Worm (Caenorhabditis elegans) whole organism, midembryonic: ENCODE measurements around the gene C14C11.7.

Experiments
- T22C8.4 ChIP-seq: fragments of 200-800 bp; sonication (Bioruptor generic); IDR thresholded peaks from 2 replicates; pipeline ENCODE4 v1.3.6; 2022; ENCODE audit warnings: missing genetic modification characterization, missing compliant biosample characterization
- cog-1 ChIP-seq: sonication (generic microtip); optimal IDR thresholded peaks from 2 replicates; lab custom pipeline; 2016; ENCODE audit warnings: missing genetic modification characterization, missing compliant biosample characterization
- flt-1 ChIP-seq: fragments of 200-800 bp; sonication (Bioruptor generic); IDR thresholded peaks from 2 replicates; pipeline ENCODE4 v1.3.6; 2022; ENCODE audit warnings: missing genetic modification characterization, missing compliant biosample characterization
- klf-2 ChIP-seq: fragments of 200-800 bp; sonication (Bioruptor generic); conservative IDR thresholded peaks from 2 replicates; pipeline ENCODE4 v1.3.6; 2022; ENCODE audit warnings: missing genetic modification reagents, missing genetic modification characterization, missing compliant biosample characterization
- med-1 ChIP-seq: sonication (generic microtip); optimal IDR thresholded peaks from 2 replicates; lab custom pipeline; 2017; ENCODE audit warnings: missing genetic modification characterization, mild to moderate bottlenecking, missing compliant biosample characterization, antibody characterized with exemption, missing genetic modification reagents; ENCODE audit not compliant: insufficient read depth
- ref-1 ChIP-seq: fragments of 200-800 bp; sonication (Bioruptor generic); conservative IDR thresholded peaks from 2 replicates; pipeline ENCODE4 v1.3.6; 2022; ENCODE audit warnings: missing genetic modification reagents, missing genetic modification characterization, missing compliant biosample characterization
- tab-1 ChIP-seq: fragments of 200-800 bp; sonication (Bioruptor generic); IDR thresholded peaks from 2 replicates; pipeline ENCODE4 v1.3.6; 2022; ENCODE audit warnings: missing genetic modification characterization, missing compliant biosample characterization
- ztf-23 ChIP-seq: fragments of 200-800 bp; sonication (Bioruptor generic); IDR thresholded peaks from 2 replicates; pipeline ENCODE4 v1.3.6; 2022; ENCODE audit warnings: missing genetic modification reagents, missing genetic modification characterization, missing compliant biosample characterization
- ztf-29 ChIP-seq: fragments of 200-800 bp; sonication (Bioruptor generic); IDR thresholded peaks from 2 replicates; pipeline ENCODE4 v1.3.6; 2022; ENCODE audit warnings: missing genetic modification reagents, missing genetic modification characterization, missing compliant biosample characterization

The C14C11.7 gene

DNA sequence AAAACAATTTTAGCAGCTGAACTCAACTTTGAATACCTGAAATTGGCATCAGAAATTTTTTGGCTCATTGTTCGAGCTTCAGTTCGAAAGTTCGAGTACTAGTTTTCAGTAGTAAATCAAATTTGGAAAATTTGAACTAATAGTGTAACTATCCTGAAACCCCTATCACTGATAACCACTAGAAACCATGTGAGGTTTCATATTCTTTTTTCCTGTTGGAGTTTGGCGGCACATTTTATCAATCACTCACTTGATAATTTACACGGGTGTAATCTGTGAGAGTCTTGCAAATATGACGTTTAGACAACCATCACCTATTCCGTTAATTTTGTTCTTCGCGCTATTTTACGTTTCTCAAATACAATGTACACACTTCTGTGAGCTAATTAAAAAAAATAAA lies 18.5 kb downstream of the C14C11.7 start, which contains the start of gene C14C11.4:
Gene C14C11.4, plus strand, starts transcription at position 252 of the 400 bp plus-strand sequence.
- TF ChIP-seq klf-2 (no peak), tab-1 (GFP tag; lab: Robert Waterston, UW) (no peak), T22C8.4 (GFP tag; lab: Robert Waterston, UW) (no peak), ztf-23 (no peak), cog-1 (no peak), ztf-29 (no peak), flt-1 (GFP tag; lab: Robert Waterston, UW) (no peak), ref-1 (no peak), med-1 (GFP tag; lab: Kevin White, UChicago) (no peak)

DNA sequence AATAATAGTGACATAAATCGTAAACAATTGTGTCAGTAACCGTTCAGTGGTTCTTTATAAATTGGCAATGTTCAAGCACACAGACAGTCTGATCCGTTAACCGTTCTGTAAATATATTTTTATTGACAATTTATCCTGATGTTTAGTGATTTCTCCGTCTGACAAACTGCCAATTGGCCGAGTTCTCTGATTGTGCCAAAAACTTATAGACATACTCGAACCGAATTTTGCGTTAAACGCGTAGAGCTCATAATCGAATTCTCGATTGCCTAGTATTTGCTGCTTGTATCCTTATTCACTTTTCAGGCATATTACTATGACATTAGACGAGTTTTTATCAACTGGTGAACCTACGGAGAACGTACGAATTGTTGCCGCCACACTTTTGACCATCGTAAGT lies 21.7 kb downstream of the C14C11.7 start, which contains the start of gene srx-117:
Gene srx-117, plus strand, starts transcription at position 301 of the 400 bp plus-strand sequence.
- TF ChIP-seq T22C8.4 (GFP tag; lab: Robert Waterston, UW) = no peak
- no peak for TF ChIP-seq ztf-23
- no peak for TF ChIP-seq ztf-29
- no peak for TF ChIP-seq flt-1 (GFP tag; lab: Robert Waterston, UW)

DNA sequence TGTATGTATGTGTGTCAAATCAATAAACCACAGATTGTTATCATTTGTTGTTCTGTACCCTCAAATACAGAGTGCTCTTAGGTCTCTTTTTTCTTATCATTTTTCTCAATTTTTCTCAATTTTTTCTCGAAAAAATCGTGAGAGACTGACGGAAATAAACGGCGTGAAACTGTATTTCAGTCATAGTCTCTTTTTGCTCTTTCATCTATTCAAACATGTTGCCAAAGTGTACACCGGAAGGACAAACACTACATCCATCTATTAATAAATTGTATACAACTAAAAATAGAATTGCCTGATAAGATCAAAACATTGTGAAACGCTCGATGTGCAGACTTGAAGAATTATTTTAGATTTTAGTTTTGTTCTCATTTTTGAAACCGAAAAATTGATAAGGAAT lies 31.4 kb downstream of the C14C11.7 start:
- TF ChIP-seq T22C8.4 (GFP tag; lab: Robert Waterston, UW) = no peak
- no peak for TF ChIP-seq ref-1
- TF ChIP-seq tab-1 (GFP tag; lab: Robert Waterston, UW) = no peak
- TF ChIP-seq flt-1 (GFP tag; lab: Robert Waterston, UW) = no peak
- no peak for TF ChIP-seq klf-2
- no peak for TF ChIP-seq ztf-23
- TF ChIP-seq med-1 (GFP tag; lab: Kevin White, UChicago) = no peak
- no peak for TF ChIP-seq cog-1
- TF ChIP-seq ztf-29 = no peak

DNA sequence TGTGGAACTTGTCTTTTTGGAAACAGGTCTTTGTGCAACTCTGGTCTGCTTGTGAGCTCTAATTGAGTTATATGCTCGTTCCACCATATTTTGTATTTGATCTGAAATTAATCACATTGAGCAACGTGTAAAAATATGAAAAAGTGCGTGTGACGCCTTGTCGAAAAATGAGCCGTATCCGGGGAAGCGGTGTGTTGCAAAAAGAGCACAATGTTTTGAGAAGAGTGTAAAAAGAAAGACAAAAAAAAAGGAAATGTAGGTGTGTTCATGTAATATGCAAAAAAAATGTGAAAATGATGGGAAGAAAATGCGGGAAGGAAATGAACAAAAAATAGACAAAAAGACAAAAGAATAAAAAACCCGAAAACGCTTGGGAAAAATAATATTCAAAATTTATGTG lies 35.1 kb downstream of the C14C11.7 start, which contains the start of gene acy-4:
Gene acy-4, minus strand, starts transcription at position 101 of the 400 bp plus-strand sequence.
- TF ChIP-seq cog-1 (no peak), ref-1 (no peak), T22C8.4 (GFP tag; lab: Robert Waterston, UW) (no peak), ztf-29 (no peak), ztf-23 (no peak)

DNA sequence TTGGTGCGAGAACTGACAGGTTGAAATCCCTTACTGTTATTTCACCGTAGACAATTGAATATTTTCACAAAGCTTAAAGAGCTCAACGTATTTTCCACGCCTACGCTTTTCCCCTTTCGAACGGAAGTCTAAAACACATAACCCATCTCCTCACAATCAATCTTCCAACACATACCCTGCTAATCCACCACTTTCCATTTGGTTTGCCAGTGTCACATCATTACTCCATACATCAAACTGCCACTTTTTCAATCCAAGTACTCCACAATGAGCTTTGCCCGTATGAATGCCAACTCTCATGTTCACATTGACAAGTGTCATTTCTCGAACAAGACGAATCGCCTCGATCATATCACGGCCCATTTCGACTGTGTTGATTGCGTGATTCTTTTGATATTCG lies 37.9 kb downstream of the C14C11.7 start:
- no peak for TF ChIP-seq ztf-29
- no peak for TF ChIP-seq ref-1
- no peak for TF ChIP-seq tab-1 (GFP tag; lab: Robert Waterston, UW)
- no peak for TF ChIP-seq T22C8.4 (GFP tag; lab: Robert Waterston, UW)
- TF ChIP-seq klf-2 = no peak
- TF ChIP-seq ztf-23 = no peak
- TF ChIP-seq med-1 (GFP tag; lab: Kevin White, UChicago) = no peak
- no peak for TF ChIP-seq cog-1
- no peak for TF ChIP-seq flt-1 (GFP tag; lab: Robert Waterston, UW)

DNA sequence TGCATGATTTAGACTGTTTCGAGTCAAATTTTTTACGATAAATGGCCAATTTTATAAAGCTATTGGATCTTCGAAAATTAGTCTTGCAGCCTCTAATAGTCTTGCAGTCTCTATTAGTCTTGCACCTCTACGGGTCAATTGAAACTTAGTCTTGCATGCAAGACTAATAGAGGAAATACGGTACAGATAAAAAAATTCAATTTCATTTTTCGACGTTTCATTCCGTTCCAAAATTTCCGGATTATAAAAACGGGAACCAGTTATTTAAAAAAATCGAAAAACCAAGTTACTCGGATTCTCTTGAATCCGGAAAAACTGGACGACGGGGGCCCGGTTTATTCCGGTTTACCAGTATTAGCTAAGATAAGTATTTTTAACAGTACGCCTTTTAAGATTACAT lies 44.5 kb downstream of the C14C11.7 start, which contains the start of gene M03E7.1:
Gene M03E7.1, plus strand, starts transcription at position 301 of the 400 bp plus-strand sequence.
- no peak for TF ChIP-seq ref-1
- no peak for TF ChIP-seq klf-2
- TF ChIP-seq ztf-29 = no peak
- TF ChIP-seq med-1 (GFP tag; lab: Kevin White, UChicago) = no peak
- TF ChIP-seq cog-1 = no peak
- TF ChIP-seq tab-1 (GFP tag; lab: Robert Waterston, UW) = no peak
- no peak for TF ChIP-seq T22C8.4 (GFP tag; lab: Robert Waterston, UW)
- TF ChIP-seq flt-1 (GFP tag; lab: Robert Waterston, UW) = no peak
- no peak for TF ChIP-seq ztf-23

DNA sequence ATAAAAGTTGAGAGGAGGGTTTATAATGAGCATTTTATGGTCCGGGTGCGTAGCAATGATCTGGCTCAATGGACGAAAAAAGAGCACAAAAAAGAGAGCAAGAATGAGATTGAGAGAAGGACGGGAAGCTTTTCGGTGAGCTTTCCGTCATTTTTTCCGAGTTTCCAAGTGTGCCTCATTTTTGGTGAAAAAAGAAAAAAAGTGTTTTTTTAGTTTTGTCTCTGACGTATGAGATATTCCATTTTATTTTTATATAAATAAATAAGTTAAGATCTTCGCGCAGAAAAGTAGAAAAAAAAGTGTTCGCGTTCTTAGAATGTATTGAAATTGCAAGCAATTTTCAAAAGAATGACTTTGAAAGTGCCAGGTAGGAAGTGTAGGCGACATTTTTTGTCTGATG lies 45.8 kb downstream of the C14C11.7 start, which contains the start of gene memb-2:
Gene memb-2, minus strand, starts transcription at position 101 of the 400 bp plus-strand sequence.
- TF ChIP-seq cog-1 (no peak), med-1 (GFP tag; lab: Kevin White, UChicago) (no peak), T22C8.4 (GFP tag; lab: Robert Waterston, UW) (no peak), tab-1 (GFP tag; lab: Robert Waterston, UW) (no peak), ztf-23 (no peak), klf-2 (no peak), ref-1 (no peak), flt-1 (GFP tag; lab: Robert Waterston, UW) (no peak), ztf-29 (no peak)

DNA sequence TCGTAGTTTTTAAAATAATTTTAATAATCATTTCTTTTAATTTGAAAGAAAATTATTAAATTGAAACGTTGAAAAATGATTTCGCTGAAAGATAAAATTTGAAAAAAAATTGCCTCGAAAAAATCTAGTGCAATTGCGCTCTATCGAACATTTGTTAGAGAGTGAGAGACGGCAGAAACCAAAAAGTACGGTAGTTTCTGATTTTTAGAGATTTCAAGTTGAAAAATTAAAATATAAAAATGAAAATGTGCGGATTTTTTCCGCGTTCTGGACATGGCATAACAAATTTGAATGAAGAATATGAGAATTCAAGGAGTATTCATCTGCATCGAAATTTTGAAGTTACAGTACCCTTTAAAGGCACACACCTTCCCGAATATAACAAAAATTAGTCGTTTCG lies 46.5 kb downstream of the C14C11.7 start:
- TF ChIP-seq cog-1 = no peak

DNA sequence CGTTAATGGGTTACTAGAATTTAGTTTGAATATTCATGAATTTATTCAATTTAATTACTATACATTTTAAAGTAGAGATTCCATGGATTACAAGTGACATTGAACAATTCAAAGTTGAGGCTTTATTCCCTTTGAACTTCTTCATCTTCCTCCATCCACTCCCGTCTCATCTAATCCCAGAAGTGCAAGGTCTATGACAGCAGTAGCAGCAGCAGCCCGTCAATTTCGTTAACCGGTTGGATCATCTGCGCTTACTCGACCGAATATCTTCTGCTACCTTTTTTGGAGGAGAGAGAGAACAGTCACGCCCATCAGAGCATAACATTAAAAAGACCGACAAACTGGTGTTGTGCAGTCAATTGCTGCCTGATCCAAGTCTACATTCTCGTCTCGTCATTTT lies 48.6 kb downstream of the C14C11.7 start, which contains the start of gene M03E7.2:
Gene M03E7.2, plus strand, starts transcription at position 301 of the 400 bp plus-strand sequence.
- no peak for TF ChIP-seq ztf-23
- no peak for TF ChIP-seq flt-1 (GFP tag; lab: Robert Waterston, UW)
- no peak for TF ChIP-seq tab-1 (GFP tag; lab: Robert Waterston, UW)
- TF ChIP-seq ztf-29 = no peak
- no peak for TF ChIP-seq ref-1
- TF ChIP-seq klf-2 = no peak
- TF ChIP-seq med-1 (GFP tag; lab: Kevin White, UChicago) = no peak
- no peak for TF ChIP-seq cog-1
- TF ChIP-seq T22C8.4 (GFP tag; lab: Robert Waterston, UW) = no peak
